Worm (Caenorhabditis elegans): ENCODE data around the gene suf-1.

ce11 chrII:8599214-8599613 lies 4.4 kb upstream of the suf-1 start, which contains the start of gene F28C6.5:
- no peak for TF ChIP-seq ceh-24 (tag; optimal IDR thresholded peaks at IDR 0.05)
- no peak for TF ChIP-seq nhr-11 (tag; optimal IDR thresholded peaks at IDR 0.05)
- TF ChIP-seq ref-2 (tag; optimal IDR thresholded peaks at IDR 0.05) = no peak
- no peak for TF ChIP-seq fkh-10 (GFP tag; optimal IDR thresholded peaks at IDR 0.05)
- no peak for TF ChIP-seq madf-2 (tag; optimal IDR thresholded peaks at IDR 0.05)
- no peak for TF ChIP-seq sox-4 (tag; optimal IDR thresholded peaks at IDR 0.05)
- TF ChIP-seq hlh-30 (tag; optimal IDR thresholded peaks at IDR 0.05; ENCODE audit: insufficient read depth) = no peak
- TF ChIP-seq ceh-19 (GFP tag; optimal IDR thresholded peaks at IDR 0.05) = no peak
